Fruit fly (Drosophila melanogaster) Kc167 (cell line): ENCODE measurements around the gene Arpc5.

Source experiments
- Myc ChIP-seq: fragments of >200 bp; optimal IDR thresholded peaks from 2 replicates; lab custom pipeline; 2017; ENCODE audit warnings: missing external identifiers
- insv ChIP-seq: fragments of >200 bp; optimal IDR thresholded peaks from 3 replicates; lab custom pipeline; 2018; ENCODE audit warnings: missing external identifiers

DNA sequence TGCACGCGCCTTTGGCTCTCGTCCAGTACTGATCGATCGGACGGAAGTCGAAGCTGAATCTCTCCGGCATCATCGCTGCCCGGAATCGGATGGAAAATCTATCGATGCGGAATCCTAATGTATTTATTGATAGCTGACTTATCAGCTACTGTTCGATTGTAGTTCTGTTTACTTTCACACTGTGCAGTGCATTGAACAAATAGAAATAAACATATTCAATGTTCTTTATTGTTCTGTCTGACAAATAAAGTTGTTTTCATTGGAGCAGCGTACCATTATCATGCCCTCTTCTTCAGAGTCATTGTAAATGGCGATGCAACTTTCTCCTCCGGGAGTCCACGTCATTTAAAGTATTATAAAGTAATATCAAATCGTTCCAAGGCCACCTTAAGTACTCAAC is 7.2 kb upstream of the Arpc5 start, which contains the start of gene Cyp309a2:
- TF ChIP-seq Myc (lab: Kevin White, UChicago) (no peak), insv (no peak)
